Worm (Caenorhabditis elegans): ENCODE data around the gene emb-27.

DNA sequence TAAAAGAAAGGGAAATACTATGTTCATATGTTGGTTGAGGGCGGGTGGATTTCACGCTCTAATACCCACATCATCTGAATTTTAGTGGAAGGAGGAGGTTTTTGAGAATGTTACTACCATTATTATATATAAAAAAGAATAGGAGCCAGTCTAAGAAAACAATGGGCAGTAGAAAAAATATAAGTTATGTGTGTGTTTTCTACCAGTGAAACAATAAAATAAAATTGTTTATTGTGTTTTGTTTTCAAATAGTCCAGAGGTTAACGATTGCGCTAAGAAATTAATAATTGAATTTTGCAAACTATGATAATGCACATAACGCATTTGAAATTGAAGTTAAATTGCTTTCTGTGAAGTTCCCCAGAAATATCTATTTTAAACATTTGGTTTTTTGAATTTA, 47.5 kb upstream of the emb-27 start, which contains the start of gene M110.8:
- TF ChIP-seq let-607 (tag; optimal IDR thresholded peaks at IDR 0.05), result no peak
- TF ChIP-seq dpl-1 (GFP tag; optimal IDR thresholded peaks at IDR 0.05), result no peak
- TF ChIP-seq F23B12.7 (tag; optimal IDR thresholded peaks at IDR 0.05; ENCODE audit: insufficient read depth), result no peak
- TF ChIP-seq efl-1 (GFP tag; optimal IDR thresholded peaks at IDR 0.05), result no peak
- TF ChIP-seq F49E8.2 (tag; optimal IDR thresholded peaks at IDR 0.05; ENCODE audit: insufficient read depth), result no peak
- no peak for TF ChIP-seq B0336.3 (GFP tag; IDR thresholded peaks at IDR 0.05)
- no peak for TF ChIP-seq somi-1 (GFP tag; optimal IDR thresholded peaks at IDR 0.05)
- no peak for TF ChIP-seq dpff-1 (tag; optimal IDR thresholded peaks at IDR 0.05)
- TF ChIP-seq ccch-3 (GFP tag; optimal IDR thresholded peaks at IDR 0.05), result no peak
